In the genomic region with DNA sequence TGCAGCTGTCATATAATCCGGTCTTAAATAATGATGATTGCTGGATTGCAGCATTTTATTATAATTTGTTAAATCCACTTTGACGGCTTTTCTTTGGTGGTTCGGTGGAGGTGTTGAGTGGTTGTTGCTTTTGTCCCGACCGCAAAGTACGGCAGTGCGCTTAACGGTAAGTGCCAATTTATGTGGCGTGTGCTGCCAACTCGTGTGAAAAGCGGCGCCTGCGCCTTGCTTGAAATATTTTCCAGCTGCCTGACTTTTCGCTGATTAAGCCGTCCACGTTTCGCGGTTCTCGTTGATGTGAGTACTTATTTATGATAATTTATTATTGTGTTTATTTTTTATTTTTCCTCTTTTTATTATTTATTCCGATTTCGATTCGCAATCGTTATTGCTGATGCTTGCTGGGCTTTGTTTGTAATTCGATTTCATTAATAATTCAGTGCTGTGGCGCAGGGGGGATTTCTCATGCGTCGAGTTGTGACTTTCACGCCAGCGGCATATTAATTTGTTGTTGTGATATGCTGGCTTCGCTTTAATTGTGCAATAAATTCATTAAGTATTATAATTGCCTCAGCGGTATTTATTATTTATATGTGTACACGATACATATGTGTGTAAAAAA, we compare ENCODE assay signal across 4 fruit fly cellular contexts.
TF ChIP-seq lines count a peak whose summit lies in the region.

No protein-coding gene starts in this region.

- TF ChIP-seq CTCF in whole organism, embryonic (GFP tag; optimal IDR thresholded peaks at IDR 0.05; lab: Kevin White, UChicago), result no peak

TF ChIP-seq in whole organism, adult, 20 proteins besides CTCF, POLR2A, EP300 and RAD21:
- TF ChIP-seq CG7045 (GFP tag; optimal IDR thresholded peaks at IDR 0.05; lab: Kevin White, UChicago) (no peak), cnc (optimal IDR thresholded peaks at IDR 0.05; lab: Kevin White, UChicago) (no peak), cic (GFP tag; optimal IDR thresholded peaks at IDR 0.05; lab: Kevin White, UChicago) (peak; percentile 14), tj (GFP tag; optimal IDR thresholded peaks at IDR 0.05; lab: Kevin White, UChicago) (peak; percentile 92), toe (GFP tag; optimal IDR thresholded peaks at IDR 0.05; lab: Kevin White, UChicago) (no peak)

TF ChIP-seq in whole organism, embryonic, 481 proteins besides CTCF, POLR2A, EP300 and RAD21 (continues in another document):
- TF ChIP-seq stwl (tag; optimal IDR thresholded peaks at IDR 0.05; lab: Kevin White, UChicago) (peak; percentile 44), Bgb (GFP tag; IDR thresholded peaks at IDR 0.05; lab: Robert Waterston, UW; ENCODE audit: partially characterized antibody) (0 out of 2 replicates have a peak, but pooled peaks have one; percentile 22), CG42726 (GFP tag; IDR thresholded peaks at IDR 0.05; lab: Robert Waterston, UW; ENCODE audit: partially characterized antibody) (0 out of 2 replicates have a peak, but pooled peaks have one; percentile 29), CrebB (tag; optimal IDR thresholded peaks at IDR 0.05; lab: Kevin White, UChicago) (no peak), mld (GFP tag; IDR thresholded peaks at IDR 0.05; lab: Robert Waterston, UW; ENCODE audit: partially characterized antibody) (0 out of 3 replicates have a peak, but pooled peaks have one; percentile 21), CG8290 (GFP tag; optimal IDR thresholded peaks at IDR 0.05; lab: Kevin White, UChicago) (no peak), CG8290 (tag; optimal IDR thresholded peaks at IDR 0.05; lab: Kevin White, UChicago) (peak in 1 of 2 experiments; percentile 6), cwo (GFP tag; optimal IDR thresholded peaks at IDR 0.05; lab: Kevin White, UChicago) (no peak), vvl (GFP tag; IDR thresholded peaks at IDR 0.05; lab: Robert Waterston, UW) (peak; percentile 44; the same call in 1 of the 2 replicates), chm (GFP tag; IDR thresholded peaks at IDR 0.05; lab: Robert Waterston, UW) (0 out of 2 replicates have a peak, but pooled peaks have one; percentile 16), ewg (GFP tag; optimal IDR thresholded peaks at IDR 0.05; lab: Kevin White, UChicago) (peak; percentile 95), abd-A (tag; optimal IDR thresholded peaks at IDR 0.05; lab: Kevin White, UChicago) (peak; percentile 6), CG9932 (GFP tag; IDR thresholded peaks at IDR 0.05; lab: Robert Waterston, UW) (no peak), trem (tag; optimal IDR thresholded peaks at IDR 0.05; lab: Kevin White, UChicago) (peak; percentile 96), NFAT (GFP tag; IDR thresholded peaks at IDR 0.05; lab: Robert Waterston, UW) (no peak), CG14441 (GFP tag; IDR thresholded peaks at IDR 0.05; lab: Robert Waterston, UW) (no peak), oc (tag; optimal IDR thresholded peaks at IDR 0.05; lab: Kevin White, UChicago) (peak; percentile 44), CG10274 (GFP tag; optimal IDR thresholded peaks at IDR 0.05; lab: Kevin White, UChicago) (no peak), ci (GFP tag; IDR thresholded peaks at IDR 0.05; lab: Robert Waterston, UW) (peak; percentile 47; the same call in 2 of the 3 replicates), sens (GFP tag; lab: Kevin White, UChicago) (peak; percentile 5), CG5245 (GFP tag; optimal IDR thresholded peaks at IDR 0.05; lab: Kevin White, UChicago) (no peak), CG9797 (GFP tag; optimal IDR thresholded peaks at IDR 0.05; lab: Kevin White, UChicago) (no peak), CG9609 (GFP tag; optimal IDR thresholded peaks at IDR 0.05; lab: Kevin White, UChicago) (no peak), CG31224 (GFP tag; IDR thresholded peaks at IDR 0.05; lab: Robert Waterston, UW) (no peak)

TF ChIP-seq in whole organism, prepupa, 60 proteins besides CTCF, POLR2A, EP300 and RAD21:
- TF ChIP-seq CG11762 (GFP tag; optimal IDR thresholded peaks at IDR 0.05; lab: Kevin White, UChicago; ENCODE audit: insufficient read depth) (no peak), vri (GFP tag; optimal IDR thresholded peaks at IDR 0.05; lab: Kevin White, UChicago) (no peak), Eip93F (GFP tag; optimal IDR thresholded peaks at IDR 0.05; lab: Kevin White, UChicago) (no peak), Met (GFP tag; optimal IDR thresholded peaks at IDR 0.05; lab: Kevin White, UChicago) (no peak), CG4318 (GFP tag; optimal IDR thresholded peaks at IDR 0.05; lab: Kevin White, UChicago) (no peak), svp (GFP tag; lab: Kevin White, UChicago) (peak; percentile 7), Eip78C (GFP tag; lab: Kevin White, UChicago) (peak; percentile 48), CG7368 (GFP tag; optimal IDR thresholded peaks at IDR 0.05; lab: Kevin White, UChicago) (no peak), pdm3 (GFP tag; optimal IDR thresholded peaks at IDR 0.05; lab: Kevin White, UChicago) (no peak), CG15336 (GFP tag; IDR thresholded peaks at IDR 0.05; lab: Robert Waterston, UW) (no peak), Sox102F (GFP tag; optimal IDR thresholded peaks at IDR 0.05; lab: Kevin White, UChicago) (no peak), Smox (GFP tag; optimal IDR thresholded peaks at IDR 0.05; lab: Kevin White, UChicago) (no peak), ss (GFP tag; optimal IDR thresholded peaks at IDR 0.05; lab: Kevin White, UChicago) (no peak), fd59A (GFP tag; optimal IDR thresholded peaks at IDR 0.05; lab: Kevin White, UChicago) (no peak), CG6854 (GFP tag; optimal IDR thresholded peaks at IDR 0.05; lab: Kevin White, UChicago) (no peak), topi (GFP tag; optimal IDR thresholded peaks at IDR 0.05; lab: Kevin White, UChicago) (no peak)
TF ChIP-seq in whole organism, prepupa: peak in this region for 2.

TF ChIP-seq in whole organism, wandering third instar larva, 38 proteins besides CTCF, POLR2A, EP300 and RAD21:
- TF ChIP-seq Rel (GFP tag; optimal IDR thresholded peaks at IDR 0.05; lab: Kevin White, UChicago) (no peak), Rel (tag; optimal IDR thresholded peaks at IDR 0.05; lab: Kevin White, UChicago) (peak; percentile 72), HLH106 (tag; optimal IDR thresholded peaks at IDR 0.05; lab: Kevin White, UChicago) (no peak)
